Fruit fly (Drosophila melanogaster): ENCODE results near the gene CapaR.

CapaR gene

dm6 chr3L:21539245-21540196 lies 22.5 kb downstream of the CapaR start, which contains the start of the genes COX8 and VhaM9.7-b (continued):
- no peak for TF ChIP-seq CG18262 (tag; optimal IDR thresholded peaks at IDR 0.05)
- no peak for TF ChIP-seq HHEX (GFP tag; optimal IDR thresholded peaks at IDR 0.05)
- peak; percentile 45 for TF ChIP-seq CG13123 (GFP tag; optimal IDR thresholded peaks at IDR 0.05)
- TF ChIP-seq D (optimal IDR thresholded peaks at IDR 0.05): no peak
- TF ChIP-seq D (GFP tag; optimal IDR thresholded peaks at IDR 0.05): no peak
- no peak for TF ChIP-seq Blimp-1 (GFP tag; optimal IDR thresholded peaks at IDR 0.05)
- TF ChIP-seq CG18476 (GFP tag; optimal IDR thresholded peaks at IDR 0.05): peak; percentile 14
- TF ChIP-seq lov (optimal IDR thresholded peaks at IDR 0.05): no peak
- 0 out of 3 replicates have a peak, but pooled peaks have one; percentile 8 for TF ChIP-seq lov (GFP tag; IDR thresholded peaks at IDR 0.05)
- TF ChIP-seq CG9727 (GFP tag; optimal IDR thresholded peaks at IDR 0.05): no peak
- TF ChIP-seq Hmx (GFP tag; optimal IDR thresholded peaks at IDR 0.05): no peak
- TF ChIP-seq CG8478 (optimal IDR thresholded peaks at IDR 0.05): no peak
- peak; percentile 79 for TF ChIP-seq CG42726 (GFP tag; IDR thresholded peaks at IDR 0.05; ENCODE audit: partially characterized antibody)
- no peak for TF ChIP-seq CG11560 (tag; IDR thresholded peaks at IDR 0.05)
- no peak for TF ChIP-seq eve (GFP tag; optimal IDR thresholded peaks at IDR 0.05)
- no peak for TF ChIP-seq CG1233 (GFP tag; optimal IDR thresholded peaks at IDR 0.05)
- TF ChIP-seq CG10267 (tag; optimal IDR thresholded peaks at IDR 0.05): peak; percentile 62
- TF ChIP-seq CG3407 (GFP tag; optimal IDR thresholded peaks at IDR 0.05): no peak
- TF ChIP-seq tgo (GFP tag; IDR thresholded peaks at IDR 0.05): peak; percentile 58; the same call in 2 of the 3 replicates
- TF ChIP-seq chn (GFP tag; optimal IDR thresholded peaks at IDR 0.05): peak; percentile 55
- peak; percentile 95 for TF ChIP-seq CG6689 (GFP tag; IDR thresholded peaks at IDR 0.05)
- peak; percentile 76 for TF ChIP-seq CG18011 (GFP tag; optimal IDR thresholded peaks at IDR 0.05)
- no peak for TF ChIP-seq cato (GFP tag; optimal IDR thresholded peaks at IDR 0.05; ENCODE audit: borderline replicate concordance)
- TF ChIP-seq CG16815 (GFP tag; optimal IDR thresholded peaks at IDR 0.05): peak; percentile 45
- TF ChIP-seq kah (GFP tag; optimal IDR thresholded peaks at IDR 0.05): peak; percentile 10
- TF ChIP-seq CG17612 (GFP tag; IDR thresholded peaks at IDR 0.05): no peak
- peak; percentile 65; the same call in 1 of the 3 replicates for TF ChIP-seq vnd (GFP tag; IDR thresholded peaks at IDR 0.05; ENCODE audit: partially characterized antibody)
- no peak for TF ChIP-seq CG15514 (GFP tag; optimal IDR thresholded peaks at IDR 0.05)
- TF ChIP-seq az2 (GFP tag; optimal IDR thresholded peaks at IDR 0.05): peak; percentile 57
- TF ChIP-seq CG16863 (GFP tag; optimal IDR thresholded peaks at IDR 0.05): peak; percentile 40
- no peak for TF ChIP-seq ap (GFP tag; IDR thresholded peaks at IDR 0.05)
- peak; percentile 78 for TF ChIP-seq nmo (GFP tag; optimal IDR thresholded peaks at IDR 0.05)
- peak; percentile 8; the same call in 1 of the 2 replicates for TF ChIP-seq CG31224 (GFP tag; IDR thresholded peaks at IDR 0.05)
- no peak for TF ChIP-seq NC2α (GFP tag; optimal IDR thresholded peaks at IDR 0.05)
- TF ChIP-seq lab (GFP tag; optimal IDR thresholded peaks at IDR 0.05): no peak
- TF ChIP-seq ems (GFP tag; optimal IDR thresholded peaks at IDR 0.05): peak; percentile 40
- peak; percentile 93 for TF ChIP-seq BEAF-32 (GFP tag; optimal IDR thresholded peaks at IDR 0.05)
- peak; percentile 63 for TF ChIP-seq sens (GFP tag)
- TF ChIP-seq pnt (GFP tag; optimal IDR thresholded peaks at IDR 0.05): peak; percentile 59
- TF ChIP-seq trh (GFP tag; optimal IDR thresholded peaks at IDR 0.05): no peak
- no peak; the same call in 1 of the 2 replicates for TF ChIP-seq Poxn (GFP tag; IDR thresholded peaks at IDR 0.05)
- peak; percentile 12 for TF ChIP-seq dm (GFP tag; optimal IDR thresholded peaks at IDR 0.05)
- peak; percentile 51; the same call in 1 of the 3 replicates for TF ChIP-seq zen2 (GFP tag; IDR thresholded peaks at IDR 0.05; ENCODE audit: partially characterized antibody)
- peak; percentile 78 for TF ChIP-seq zfh2 (GFP tag; optimal IDR thresholded peaks at IDR 0.05)
- peak; percentile 72 for TF ChIP-seq HLH54F (GFP tag; optimal IDR thresholded peaks at IDR 0.05)
- TF ChIP-seq ewg (GFP tag; optimal IDR thresholded peaks at IDR 0.05): no peak
- peak; percentile 13 for TF ChIP-seq pho (GFP tag; optimal IDR thresholded peaks at IDR 0.05)
- TF ChIP-seq hkb (optimal IDR thresholded peaks at IDR 0.05): no peak
- peak; percentile 27; the same call in 1 of the 2 replicates for TF ChIP-seq hkb (GFP tag; IDR thresholded peaks at IDR 0.05)

Data from whole organism, embryonic.